Fruit fly (Drosophila melanogaster) S2 (cell line): Measurements from ENCODE around the gene vas.

Experiments used
- CG8478 ChIP-seq: fragments of >200 bp; optimal IDR thresholded peaks from 2 replicates; lab custom pipeline; 2018
- CTCF ChIP-seq, 2 experiments: fragments of >200 bp; optimal IDR thresholded peaks; 2 replicates each; lab custom pipeline; 2018

DNA sequence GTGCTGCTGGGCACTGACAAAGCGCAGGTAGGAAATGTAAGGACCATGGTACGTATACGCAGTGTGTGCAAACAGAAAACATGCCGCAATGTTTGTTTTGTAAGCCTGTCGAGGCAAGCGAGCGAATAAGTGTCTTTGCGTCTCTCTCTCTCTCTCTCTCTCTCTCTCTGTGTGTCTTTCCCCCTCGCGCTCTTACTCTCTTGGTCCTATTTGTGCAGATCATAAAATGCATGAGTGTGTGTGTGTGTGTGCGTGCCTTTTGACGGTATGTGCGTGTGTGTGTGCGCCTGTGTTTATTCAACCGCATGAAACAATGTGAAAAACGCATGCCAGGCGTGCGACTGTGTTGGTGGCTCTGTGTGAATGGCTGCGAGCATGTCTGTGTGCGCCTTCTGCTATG, 47.9 kb upstream of the vas start:
- TF ChIP-seq CTCF (optimal IDR thresholded peaks at IDR 0.05; lab: Kevin White, UChicago), result no peak
- TF ChIP-seq CG8478, result no peak
